Fruit fly (Drosophila melanogaster) ovary, adult (tissue): ENCODE measurements around the gene ATPsynepsilonL.

Experiments used
- CG17801 ChIP-seq: fragments of 200-800 bp; optimal IDR thresholded peaks from 2 replicates; lab custom pipeline; 2019; ENCODE audit warnings: missing biosample characterization, mild to moderate bottlenecking, missing genetic modification characterization, moderate library complexity; ENCODE audit not compliant: partially characterized antibody

ATPsynepsilonL gene

DNA sequence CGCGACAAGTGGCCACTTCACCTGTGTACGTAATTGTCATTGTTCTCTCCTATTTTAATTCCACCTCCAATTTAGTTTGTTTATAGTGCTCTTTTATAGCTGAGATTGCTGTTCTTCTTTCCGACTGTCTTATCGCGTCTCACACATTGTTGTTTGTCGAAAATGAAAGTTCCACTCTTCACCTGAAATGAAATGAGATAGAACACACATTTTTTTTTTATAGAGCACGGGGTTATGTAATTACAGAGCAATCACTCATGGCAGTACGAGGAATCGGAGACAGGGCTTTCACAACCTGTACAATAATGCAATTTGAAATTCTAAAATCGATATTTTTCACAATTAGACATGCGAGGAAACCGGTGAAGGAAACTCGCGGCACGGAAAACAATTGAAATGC lies 45.7 kb downstream of the ATPsynepsilonL start:
- TF ChIP-seq CG17801 (GFP tag; lab: Kevin White, UChicago), result no peak

- TF ChIP-seq CG17801 (GFP tag; lab: Kevin White, UChicago), result peak; percentile 81
Observed at dm6 chr3R:10168483-10169064, 47.0 kb downstream of the ATPsynepsilonL start.

- no peak for TF ChIP-seq CG17801 (GFP tag; lab: Kevin White, UChicago)
Observed at dm6 chr3R:10169124-10169766, 47.7 kb downstream of the ATPsynepsilonL start.

- TF ChIP-seq CG17801 (GFP tag; lab: Kevin White, UChicago), result peak; percentile 96
Observed at dm6 chr3R:10170356-10170876, 48.8 kb downstream of the ATPsynepsilonL start, which contains the start of gene Best1. Gene Best1, minus strand, starts transcription at chr3R:10170487.
